Fruit fly (Drosophila melanogaster) ovary, adult (tissue): ENCODE measurements around the gene CG11570.
A peak's percentile ranks its signal among the peaks of the same experiment; 100 is the strongest.

Experiments used
- CG17801 ChIP-seq: fragments of 200-800 bp; optimal IDR thresholded peaks from 2 replicates; lab custom pipeline; 2019; ENCODE audit warnings: missing biosample characterization, mild to moderate bottlenecking, missing genetic modification characterization, moderate library complexity; ENCODE audit not compliant: partially characterized antibody

Gene CG11570

DNA sequence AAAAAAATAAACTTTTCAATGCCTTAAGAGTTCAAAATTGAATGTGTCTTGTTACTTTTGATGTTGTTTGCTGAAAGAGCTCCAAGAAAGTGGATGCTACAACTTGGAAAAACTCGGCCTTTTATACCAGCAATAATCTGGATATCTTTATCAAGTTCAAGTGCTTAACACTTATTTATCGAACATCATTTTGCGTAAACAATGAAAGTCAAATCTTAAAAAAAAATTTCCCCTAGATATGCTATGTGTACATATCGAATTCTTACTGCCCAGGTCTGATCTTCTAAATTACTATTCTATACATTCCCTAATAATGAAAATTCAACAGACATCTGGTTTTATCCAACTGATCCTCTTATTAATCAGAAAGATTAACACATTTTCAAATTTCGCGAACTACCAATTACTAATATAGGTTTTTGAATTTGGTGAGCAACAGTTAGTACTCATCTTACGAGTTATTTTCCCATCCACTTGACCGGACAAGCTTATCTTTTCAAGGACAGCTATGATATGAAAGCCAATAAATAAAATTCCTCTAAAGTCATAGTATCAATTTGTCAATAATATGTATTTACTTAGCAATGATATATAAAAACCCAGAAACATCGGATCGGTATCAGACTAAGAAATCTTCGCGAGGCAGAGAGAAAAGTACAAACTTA, at the start of gene CG11570, which contains the start of gene CG43294:
Gene CG11570 (minus strand): TSS at position 101 of the 665 bp plus-strand sequence.
Gene CG43294 (plus strand): TSS at position 615 of the 665 bp plus-strand sequence.
- no peak for TF ChIP-seq CG17801 (GFP tag; lab: Kevin White, UChicago)

DNA sequence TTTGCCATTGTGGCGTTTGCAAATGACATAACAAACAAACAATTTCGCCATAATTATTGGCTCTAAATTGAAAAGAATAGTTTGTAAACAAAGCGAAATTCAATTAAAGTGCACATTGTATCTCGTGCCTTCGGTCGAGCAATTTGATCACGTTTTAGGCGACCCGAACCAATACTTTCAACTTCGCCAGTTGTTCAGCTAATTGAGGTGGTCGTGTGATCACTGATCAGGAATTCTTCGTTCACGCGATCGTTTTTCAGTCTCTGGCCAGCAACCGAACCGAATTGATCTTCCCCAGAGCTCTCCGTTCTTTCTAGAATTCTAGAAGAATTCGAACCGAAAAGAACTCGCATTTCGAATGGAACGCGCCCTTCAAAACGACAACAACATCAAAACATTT, 46.6 kb upstream of the CG11570 start:
- no peak for TF ChIP-seq CG17801 (GFP tag; lab: Kevin White, UChicago)

DNA sequence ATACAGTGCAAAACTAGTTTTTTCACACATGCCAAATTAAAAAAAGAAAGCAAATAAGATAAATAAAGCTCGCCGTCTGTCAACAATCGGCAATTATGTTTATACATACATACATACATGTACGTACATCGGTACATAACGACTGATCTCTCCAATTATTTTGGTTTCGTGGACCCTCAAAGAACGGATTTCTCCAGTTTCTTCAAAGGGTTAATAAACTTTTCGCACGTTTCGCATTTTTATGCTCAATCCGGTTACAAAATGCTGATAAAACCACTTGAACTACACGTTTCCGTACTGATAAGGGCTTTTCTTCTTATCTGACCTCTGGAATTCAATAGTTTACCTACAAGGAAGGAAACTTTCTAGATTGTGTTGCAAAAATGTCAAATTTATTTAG, 45.9 kb upstream of the CG11570 start:
- TF ChIP-seq CG17801 (GFP tag; lab: Kevin White, UChicago): no peak

DNA sequence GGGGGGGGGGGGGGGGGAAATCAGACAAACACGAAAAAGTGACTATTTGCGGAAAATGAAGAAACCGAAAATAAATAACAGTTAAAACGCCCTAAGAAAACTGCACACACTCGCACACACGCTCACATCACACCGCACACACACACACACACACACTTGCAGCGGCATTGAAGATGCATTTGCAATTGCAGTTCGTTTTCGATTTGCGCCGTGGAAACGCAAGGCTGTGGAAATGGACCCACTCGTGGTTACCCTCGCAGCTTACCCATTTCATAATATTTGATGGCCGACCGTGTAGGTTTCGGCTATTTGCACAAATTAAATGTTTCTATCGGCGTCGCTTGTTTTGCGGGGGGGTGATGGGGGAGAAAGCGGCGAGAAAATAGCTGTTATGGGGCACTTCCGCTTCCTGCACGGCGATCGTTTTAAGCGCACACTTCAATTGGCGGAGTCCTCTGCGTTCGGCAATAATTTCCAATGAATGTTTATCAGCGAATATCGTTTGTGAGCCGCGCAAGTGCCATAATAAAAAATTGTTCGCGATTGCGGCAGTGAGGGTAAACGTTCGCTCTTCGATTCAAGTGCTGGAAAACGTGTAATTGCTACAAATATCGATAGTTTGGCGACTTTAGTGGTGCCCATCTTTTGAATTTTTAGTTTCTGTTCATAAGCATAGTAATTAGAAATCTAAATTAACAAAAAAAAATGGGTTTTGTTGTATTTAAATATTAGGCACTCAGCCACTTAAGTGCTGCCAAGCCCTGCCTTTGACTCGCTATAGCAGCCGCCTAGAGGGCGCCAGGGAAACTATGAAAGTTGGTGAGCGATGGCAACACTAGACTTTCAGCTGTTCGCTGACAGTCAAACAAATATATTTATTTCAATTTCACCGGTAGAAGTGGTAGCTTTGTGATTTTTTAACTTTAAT, 45.0 kb upstream of the CG11570 start, which contains the start of the genes Pop2 and CG6928:
Gene Pop2 (minus strand): TSS at position 595 of the 928 bp plus-strand sequence.
Gene CG6928 (plus strand): TSS at position 835 of the 928 bp plus-strand sequence.
- peak; percentile 44 for TF ChIP-seq CG17801 (GFP tag; lab: Kevin White, UChicago)

DNA sequence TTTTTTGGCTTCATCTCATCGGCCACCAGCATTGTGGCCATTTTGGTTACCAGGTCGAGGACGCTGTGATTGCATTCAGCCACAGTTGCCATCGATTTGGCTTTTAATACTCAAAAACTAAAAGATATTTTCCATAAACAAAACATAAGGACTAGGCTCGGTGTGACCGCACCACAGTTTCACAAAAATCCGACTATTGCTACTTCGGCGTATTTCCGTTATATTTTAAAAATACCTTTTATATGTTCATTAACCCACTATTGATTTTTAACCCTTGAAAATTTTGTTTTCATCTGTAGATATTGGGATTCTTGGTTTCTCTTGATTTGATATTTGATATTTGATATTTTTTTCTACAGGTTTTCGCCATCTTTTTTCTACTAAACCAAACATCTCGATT, 40.4 kb upstream of the CG11570 start, which contains the start of gene Grip163:
Gene Grip163 (minus strand): TSS at position 180 of the 400 bp plus-strand sequence.
- no peak for TF ChIP-seq CG17801 (GFP tag; lab: Kevin White, UChicago)

DNA sequence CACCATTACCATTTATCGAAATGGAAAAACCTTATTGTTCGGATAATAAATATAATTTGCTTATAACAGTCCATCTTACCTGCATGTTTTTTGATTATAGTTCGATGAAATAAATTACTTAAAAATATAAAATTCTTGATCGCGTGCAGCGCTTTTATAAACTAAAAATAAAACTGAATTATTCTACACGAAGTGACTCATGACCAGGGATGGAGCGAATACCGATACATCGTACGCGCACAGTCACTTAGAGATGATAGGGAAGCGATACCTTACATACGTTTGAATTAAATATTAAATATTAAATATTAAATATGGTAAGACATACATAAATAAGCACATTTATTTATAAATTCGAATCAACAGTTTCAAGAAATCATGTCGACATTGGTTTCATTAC, 35.4 kb upstream of the CG11570 start, which contains the start of gene viaf:
Gene viaf (minus strand): TSS at position 220 of the 400 bp plus-strand sequence.
- peak; percentile 68 for TF ChIP-seq CG17801 (GFP tag; lab: Kevin White, UChicago)

DNA sequence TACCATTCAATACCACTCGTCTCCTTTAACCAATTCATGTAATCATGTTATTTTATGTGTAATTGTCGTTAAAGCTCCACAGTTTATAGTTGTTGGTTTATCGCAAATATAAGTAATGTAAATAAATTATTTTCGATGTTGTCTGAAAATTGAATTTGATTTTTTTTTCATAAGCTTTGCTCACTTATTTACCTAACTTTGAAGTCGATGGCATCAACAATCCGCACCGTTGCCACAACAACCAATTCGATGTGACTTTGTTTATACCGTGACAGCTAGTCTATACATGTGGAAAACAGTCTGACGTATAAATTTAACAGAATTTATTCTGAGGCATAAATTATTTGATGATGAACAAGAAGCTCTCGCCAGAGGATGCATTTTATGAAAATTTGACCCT, 32.9 kb upstream of the CG11570 start, which contains the start of gene CG6931:
Gene CG6931 (plus strand): TSS at position 301 of the 400 bp plus-strand sequence.
- TF ChIP-seq CG17801 (GFP tag; lab: Kevin White, UChicago): no peak

DNA sequence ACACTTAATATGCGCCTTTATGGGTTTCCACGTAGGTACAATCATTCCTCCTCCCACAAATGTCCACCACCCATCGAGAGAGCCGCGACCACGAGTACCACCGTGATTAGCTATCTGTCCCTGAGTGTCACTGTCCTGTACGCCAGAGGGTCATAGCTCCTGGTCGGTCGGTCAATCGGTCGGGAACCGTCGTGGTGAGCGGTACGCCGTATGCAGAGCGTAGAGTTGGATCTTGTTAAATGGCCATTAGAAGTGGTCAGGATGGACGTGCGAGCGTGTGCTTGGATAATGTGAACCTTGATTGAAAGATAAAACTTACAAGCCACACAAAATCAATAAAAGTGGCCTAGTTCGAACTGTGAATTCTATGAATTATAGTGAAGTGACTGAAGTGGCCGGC, 27.0 kb upstream of the CG11570 start, which contains the start of gene CG6938:
Gene CG6938 (plus strand): TSS at position 301 of the 400 bp plus-strand sequence.
- no peak for TF ChIP-seq CG17801 (GFP tag; lab: Kevin White, UChicago)

DNA sequence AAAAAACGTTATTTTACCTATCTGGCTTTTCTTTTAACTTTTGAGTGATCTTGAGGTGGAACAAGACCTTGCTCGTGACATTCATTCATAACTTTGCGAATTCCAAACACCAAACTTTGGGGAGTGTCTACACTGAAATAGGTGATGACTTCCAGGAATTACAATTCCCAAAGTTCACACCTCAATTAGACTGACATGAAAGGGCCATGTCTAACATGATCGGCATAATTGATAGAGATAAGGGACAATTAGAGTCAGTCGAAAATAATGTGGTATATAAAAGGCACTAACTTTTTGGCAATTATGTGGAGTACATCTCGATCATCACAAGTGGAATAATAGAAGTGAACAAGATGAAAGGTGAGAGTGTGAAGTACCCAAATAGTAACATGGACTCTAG, 18.2 kb upstream of the CG11570 start, which contains the start of gene CG43896:
Gene CG43896 (plus strand): TSS at position 301 of the 400 bp plus-strand sequence.
- TF ChIP-seq CG17801 (GFP tag; lab: Kevin White, UChicago): no peak

DNA sequence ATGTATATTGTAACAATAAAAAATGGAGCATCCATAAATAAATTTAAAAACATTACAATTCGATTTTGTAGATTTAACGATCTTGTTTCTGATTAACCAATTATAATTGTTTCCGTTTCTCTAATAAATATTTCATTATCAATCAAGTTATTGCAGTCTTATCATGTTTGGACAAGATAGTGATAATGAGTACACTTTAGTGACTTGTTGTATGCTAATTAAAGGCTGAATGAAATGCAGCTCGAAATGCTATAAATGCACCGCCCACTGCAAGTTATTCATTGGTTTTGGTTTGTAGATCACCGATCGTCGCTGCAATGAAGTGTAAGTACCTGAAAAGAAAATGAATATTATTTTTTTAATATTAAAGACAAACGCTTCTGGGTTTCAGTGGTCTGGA, 17.0 kb upstream of the CG11570 start, which contains the start of gene CG14125:
Gene CG14125 (plus strand): TSS at position 301 of the 400 bp plus-strand sequence.
- no peak for TF ChIP-seq CG17801 (GFP tag; lab: Kevin White, UChicago)

DNA sequence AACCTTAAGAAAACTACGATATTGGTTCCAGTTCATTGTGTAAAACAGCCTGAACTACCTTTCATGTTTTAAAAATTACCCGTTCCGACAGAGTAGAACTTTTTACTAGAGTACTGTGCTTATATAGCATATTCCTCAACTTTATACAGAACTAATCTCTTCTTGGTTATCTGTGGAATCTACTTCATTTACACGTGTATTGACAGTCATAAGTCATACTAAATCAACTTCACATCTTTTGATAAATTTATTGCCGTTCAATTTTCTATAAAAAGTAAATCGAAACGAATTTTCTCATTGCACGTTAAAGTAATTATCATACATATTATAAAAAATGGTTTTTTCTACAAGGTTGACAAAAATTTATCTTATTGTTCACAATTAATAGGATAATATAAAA, 16.1 kb upstream of the CG11570 start, which contains the start of gene CG42397:
Gene CG42397 (minus strand): TSS at position 101 of the 400 bp plus-strand sequence.
- no peak for TF ChIP-seq CG17801 (GFP tag; lab: Kevin White, UChicago)

DNA sequence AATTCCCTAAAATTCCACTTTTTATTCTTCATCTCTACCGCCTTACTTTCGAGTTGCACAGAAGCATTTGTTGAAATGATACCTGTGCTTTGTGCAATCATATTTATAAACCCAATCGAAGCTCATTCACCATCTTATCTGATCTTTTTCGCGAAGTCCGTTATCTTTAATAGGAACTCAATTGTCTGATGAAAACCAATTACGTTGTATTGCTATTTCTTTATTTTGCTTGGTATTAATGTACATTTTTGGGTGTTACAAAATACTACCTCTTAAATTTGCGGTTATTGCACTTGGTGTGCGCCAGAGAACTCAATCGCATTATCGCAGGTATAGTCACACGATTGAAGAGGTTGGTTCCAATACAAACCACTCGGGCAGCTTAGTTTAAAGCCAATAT, 15.3 kb upstream of the CG11570 start, which contains the start of gene Muc68E:
Gene Muc68E (minus strand): TSS at position 101 of the 400 bp plus-strand sequence.
- no peak for TF ChIP-seq CG17801 (GFP tag; lab: Kevin White, UChicago)

DNA sequence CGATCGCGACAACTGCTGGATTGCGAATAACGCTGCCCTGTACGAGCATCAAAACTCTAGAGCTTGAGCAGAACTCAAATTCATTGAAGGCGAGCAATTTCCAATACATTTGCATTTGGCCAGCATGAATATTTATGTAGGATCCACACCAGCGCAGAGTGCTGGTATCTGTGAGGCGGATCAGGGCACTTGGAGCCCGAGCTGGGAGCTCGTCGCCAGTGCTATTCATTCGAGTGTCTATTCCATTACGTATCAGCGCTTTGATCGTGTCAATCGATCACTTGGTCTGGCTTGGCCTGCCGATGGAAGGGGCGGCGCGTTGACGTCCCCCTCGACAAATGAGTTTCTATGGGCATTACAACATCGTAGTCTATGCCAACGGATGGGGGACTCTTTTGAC, 8.5 kb upstream of the CG11570 start, which contains the start of gene prc:
Gene prc (minus strand): TSS at position 28 of the 400 bp plus-strand sequence.
- TF ChIP-seq CG17801 (GFP tag; lab: Kevin White, UChicago): no peak

DNA sequence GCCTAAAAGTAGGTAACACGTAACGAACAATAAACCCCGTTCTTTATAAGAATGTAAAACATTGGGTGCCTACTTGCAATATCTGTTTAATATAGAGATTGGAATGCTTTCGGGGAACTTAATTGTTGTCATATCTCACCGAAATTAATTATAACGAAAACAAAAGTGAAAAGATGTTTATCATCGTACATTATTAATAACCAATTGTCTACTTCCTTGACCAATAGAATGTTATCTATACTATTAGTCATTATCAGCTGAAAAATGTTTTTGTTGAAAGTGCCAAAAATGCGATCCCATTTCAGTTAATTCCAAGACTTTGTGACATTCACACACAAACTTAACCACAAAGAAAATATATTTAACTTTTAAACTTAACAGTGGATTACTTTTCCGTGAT, 3.8 kb downstream of the CG11570 start, which contains the start of gene CG7248:
Gene CG7248 (plus strand): TSS at position 301 of the 400 bp plus-strand sequence.
- TF ChIP-seq CG17801 (GFP tag; lab: Kevin White, UChicago): no peak
